Fruit fly (Drosophila melanogaster): ENCODE measurements around the gene CG11837.

dm6 chr3R:29039704-29040430 is 9.4 kb upstream of the CG11837 start:
- no peak for TF ChIP-seq CG12768 (GFP tag; optimal IDR thresholded peaks at IDR 0.05)
- peak; percentile 61 for TF ChIP-seq CG1620 (GFP tag; optimal IDR thresholded peaks at IDR 0.05)
- TF ChIP-seq kay (GFP tag; ENCODE audit: borderline replicate concordance): no peak
- peak; percentile 12 for TF ChIP-seq tj (GFP tag; optimal IDR thresholded peaks at IDR 0.05)
- no peak for TF ChIP-seq Hr96 (GFP tag; optimal IDR thresholded peaks at IDR 0.05)
